Worm (Caenorhabditis elegans) whole organism, early embryonic: ENCODE data around the gene rip-1.
A peak's percentile ranks its signal among the peaks of the same experiment; 100 is the strongest.
"Not testable (repeated sequence)": the region's sequence is repeated elsewhere in the genome, so short reads cannot be mapped to it uniquely, and the experiment has no call there.

Source experiments
- B0310.2 ChIP-seq: sonication (generic microtip); optimal IDR thresholded peaks from 2 replicates; lab custom pipeline; 2016; ENCODE audit warnings: mild to moderate bottlenecking, missing genetic modification characterization, missing compliant biosample characterization
- F13C5.2 ChIP-seq: sonication (generic microtip); optimal IDR thresholded peaks from 2 replicates; lab custom pipeline; 2017; ENCODE audit warnings: mild to moderate bottlenecking, missing genetic modification characterization, inconsistent platforms, missing compliant biosample characterization
- aly-1 ChIP-seq: sonication (generic microtip); optimal IDR thresholded peaks from 2 replicates; lab custom pipeline; 2016; ENCODE audit warnings: missing genetic modification characterization, missing compliant biosample characterization
- ama-1 ChIP-seq: fragments of 150-350 bp; optimal IDR thresholded peaks from 2 replicates; lab custom pipeline; 2014
- ceh-13 ChIP-seq: fragments of 200-800 bp; sonication (Bioruptor generic); optimal IDR thresholded peaks from 2 replicates; lab custom pipeline; 2018; ENCODE audit warnings: mild to moderate bottlenecking, missing genetic modification characterization, missing compliant biosample characterization
- ceh-36 ChIP-seq: sonication (generic microtip); optimal IDR thresholded peaks from 2 replicates; lab custom pipeline; 2016; ENCODE audit warnings: missing genetic modification characterization, inconsistent platforms, missing compliant biosample characterization
- ets-7 ChIP-seq: sonication (generic microtip); optimal IDR thresholded peaks from 2 replicates; lab custom pipeline; 2016; ENCODE audit warnings: missing genotype, missing genetic modification characterization, missing compliant biosample characterization
- flt-1 ChIP-seq: fragments of 200-800 bp; sonication (Bioruptor generic); IDR thresholded peaks from 2 replicates; pipeline ENCODE4 v1.3.6; 2022; ENCODE audit warnings: missing genetic modification characterization, missing compliant biosample characterization
- hmbx-1 ChIP-seq: sonication (generic microtip); optimal IDR thresholded peaks from 2 replicates; lab custom pipeline; 2016; ENCODE audit warnings: mild to moderate bottlenecking, missing genetic modification characterization, missing compliant biosample characterization
- hmg-4 ChIP-seq: fragments of 200-800 bp; sonication (Bioruptor generic); optimal IDR thresholded peaks from 2 replicates; lab custom pipeline; 2018; ENCODE audit warnings: mild to moderate bottlenecking, missing genetic modification characterization, missing compliant biosample characterization
- hnd-1 ChIP-seq: sonication (generic microtip); optimal IDR thresholded peaks from 2 replicates; lab custom pipeline; 2016; ENCODE audit warnings: missing genetic modification characterization, missing compliant biosample characterization
- pes-1 ChIP-seq: fragments of 200-800 bp; sonication (Bioruptor generic); IDR thresholded peaks from 2 replicates; pipeline ENCODE4 v1.3.6; 2022; ENCODE audit warnings: missing genetic modification reagents, missing genetic modification characterization, missing compliant biosample characterization
- scrt-1 ChIP-seq: fragments of 200-800 bp; sonication (Bioruptor generic); IDR thresholded peaks from 2 replicates; pipeline ENCODE4 v1.3.6; 2022; ENCODE audit warnings: missing genetic modification characterization, missing compliant biosample characterization
- sea-1 ChIP-seq: fragments of 200-800 bp; sonication (Bioruptor generic); conservative IDR thresholded peaks from 2 replicates; pipeline ENCODE4 v1.3.6; 2022; ENCODE audit warnings: missing genetic modification characterization, missing compliant biosample characterization
- tbx-11 ChIP-seq: fragments of 200-800 bp; sonication (Bioruptor generic); IDR thresholded peaks from 2 replicates; pipeline ENCODE4 v1.3.6; 2022; ENCODE audit warnings: missing genetic modification characterization, missing compliant biosample characterization
- tbx-37 ChIP-seq: fragments of 200-800 bp; sonication (Bioruptor generic); conservative IDR thresholded peaks from 2 replicates; pipeline ENCODE4 v1.3.6; 2022; ENCODE audit warnings: missing genetic modification reagents, missing genetic modification characterization, missing compliant biosample characterization
- tra-4 ChIP-seq: sonication (generic microtip); optimal IDR thresholded peaks from 2 replicates; lab custom pipeline; 2017; ENCODE audit warnings: missing genetic modification characterization, missing compliant biosample characterization

rip-1 gene

ce11 chrIII:10231641-10232040 is 26.9 kb downstream of the rip-1 start:
- no peak for TF ChIP-seq scrt-1 (GFP tag; lab: Robert Waterston, UW)
- TF ChIP-seq ceh-13 (GFP tag; lab: Kevin White, UChicago) = no peak
- no peak for TF ChIP-seq tra-4
- TF ChIP-seq ceh-36 = no peak
- no peak for TF ChIP-seq hmg-4 (GFP tag; lab: Kevin White, UChicago)
- TF ChIP-seq flt-1 = no peak
- no peak for TF ChIP-seq hmbx-1 (tag; lab: Kevin White, UChicago)
- no peak for TF ChIP-seq ama-1 (lab: Kevin White, UChicago)
- no peak for TF ChIP-seq hnd-1 (tag; lab: Kevin White, UChicago)
- no peak for TF ChIP-seq tbx-37 (GFP tag; lab: Robert Waterston, UW)
- TF ChIP-seq pes-1 (GFP tag; lab: Robert Waterston, UW) = no peak
- no peak for TF ChIP-seq ets-7 (tag; lab: Kevin White, UChicago)

ce11 chrIII:10221860-10222259 is 36.7 kb downstream of the rip-1 start, which contains the start of gene Y70G10A.4:
Gene Y70G10A.4 (plus strand): TSS chrIII:10222160.
- not testable (repeated sequence) for TF ChIP-seq ama-1 (lab: Kevin White, UChicago); pes-1 (GFP tag; lab: Robert Waterston, UW); sea-1 (GFP tag; lab: Robert Waterston, UW)

- TF ChIP-seq flt-1 (no peak), tra-4 (no peak), ceh-36 (no peak), scrt-1 (GFP tag; lab: Robert Waterston, UW) (no peak), pes-1 (GFP tag; lab: Robert Waterston, UW) (no peak), hmg-4 (GFP tag; lab: Kevin White, UChicago) (no peak), ets-7 (tag; lab: Kevin White, UChicago) (no peak), B0310.2 (tag; lab: Kevin White, UChicago) (no peak), ceh-13 (GFP tag; lab: Kevin White, UChicago) (no peak), ama-1 (lab: Kevin White, UChicago) (no peak)
Measured at ce11 chrIII:10218587-10218986, 40.0 kb downstream of the rip-1 start, which contains the start of the genes rde-4 and cox-14. Gene rde-4 (minus strand): TSS chrIII:10218646. Gene cox-14 (plus strand): TSS chrIII:10218942.

- TF ChIP-seq sea-1 (GFP tag; lab: Robert Waterston, UW) (no peak), ceh-36 (no peak), tra-4 (no peak), aly-1 (tag; lab: Kevin White, UChicago) (peak; percentile 28), tbx-11 (GFP tag; lab: Robert Waterston, UW) (no peak), tbx-37 (GFP tag; lab: Robert Waterston, UW) (no peak)
Measured at ce11 chrIII:10216585-10217278, 41.8 kb downstream of the rip-1 start, which contains the start of gene cts-1. Gene cts-1 (minus strand): TSS chrIII:10216635.

ce11 chrIII:10215882-10216281 is 42.7 kb downstream of the rip-1 start:
- TF ChIP-seq tra-4 = no peak
- TF ChIP-seq hmg-4 (GFP tag; lab: Kevin White, UChicago) = no peak

- no peak for TF ChIP-seq tbx-11 (GFP tag; lab: Robert Waterston, UW)
- no peak for TF ChIP-seq ets-7 (tag; lab: Kevin White, UChicago)
- TF ChIP-seq ama-1 (lab: Kevin White, UChicago) = peak; percentile 20
- TF ChIP-seq tra-4 = no peak
- TF ChIP-seq flt-1 = no peak
- no peak for TF ChIP-seq F13C5.2
- TF ChIP-seq pes-1 (GFP tag; lab: Robert Waterston, UW) = no peak
- no peak for TF ChIP-seq hnd-1 (tag; lab: Kevin White, UChicago)
- TF ChIP-seq ceh-36 = no peak
Measured at ce11 chrIII:10214540-10214979, 44.0 kb downstream of the rip-1 start.

ce11 chrIII:10211889-10212494 is 46.5 kb downstream of the rip-1 start, which contains the start of the genes blos-1 and best-18:
Gene blos-1 (minus strand): TSS chrIII:10211946.
Gene best-18 (plus strand): TSS chrIII:10212396.
- TF ChIP-seq F13C5.2 (no peak), tbx-37 (GFP tag; lab: Robert Waterston, UW) (no peak)

ce11 chrIII:10209703-10210102 is 48.8 kb downstream of the rip-1 start, which contains the start of gene T20G5.9:
Gene T20G5.9 (plus strand): TSS chrIII:10209840.
- TF ChIP-seq aly-1 (tag; lab: Kevin White, UChicago) = no peak
- TF ChIP-seq ama-1 (lab: Kevin White, UChicago) = peak; percentile 62
